Fruit fly (Drosophila melanogaster) whole organism, embryonic: ENCODE results near the gene Oseg1.

Source experiments
- Aef1 ChIP-seq: fragments of 200-800 bp; sonication (Bioruptor generic); IDR thresholded peaks from 3 replicates; pipeline ENCODE4 v1.3.6; 2022; ENCODE audit warnings: missing biosample characterization, missing genetic modification characterization
- B-H2 ChIP-seq: fragments of 200-800 bp; sonication (Bioruptor generic); optimal IDR thresholded peaks from 2 replicates; lab custom pipeline; 2018; ENCODE audit warnings: missing biosample characterization, mild to moderate bottlenecking, missing genetic modification characterization
- Bgb ChIP-seq: fragments of 200-800 bp; sonication (Bioruptor generic); IDR thresholded peaks from 2 replicates; pipeline ENCODE4 v1.3.6; 2022; ENCODE audit warnings: missing biosample characterization, missing genetic modification characterization; ENCODE audit not compliant: partially characterized antibody
- CG10267 ChIP-seq: fragments of 200-800 bp; sonication (Bioruptor generic); optimal IDR thresholded peaks from 2 replicates; lab custom pipeline; 2018; ENCODE audit warnings: missing biosample characterization, mild to moderate bottlenecking, missing genetic modification characterization, moderate library complexity
- CG10462 ChIP-seq: fragments of 200-800 bp; sonication (Bioruptor generic); optimal IDR thresholded peaks from 2 replicates; lab custom pipeline; 2016; ENCODE audit warnings: missing biosample characterization, missing genetic modification characterization
- CG12299 ChIP-seq: fragments of 200-800 bp; sonication (Bioruptor generic); optimal IDR thresholded peaks from 2 replicates; lab custom pipeline; 2018; ENCODE audit warnings: missing biosample characterization, mild to moderate bottlenecking, missing genetic modification characterization
- CG15073 ChIP-seq: fragments of 200-800 bp; sonication (Bioruptor generic); optimal IDR thresholded peaks from 2 replicates; lab custom pipeline; 2016; ENCODE audit warnings: missing biosample characterization, missing genetic modification characterization
- CG17568 ChIP-seq: fragments of 200-800 bp; sonication (Bioruptor generic); optimal IDR thresholded peaks from 2 replicates; lab custom pipeline; 2018; ENCODE audit warnings: missing biosample characterization, mild to moderate bottlenecking, missing genetic modification characterization, moderate library complexity
- CG2678 ChIP-seq: fragments of 200-800 bp; sonication (Bioruptor generic); optimal IDR thresholded peaks from 3 replicates; lab custom pipeline; 2019; ENCODE audit warnings: missing biosample characterization, mild to moderate bottlenecking, missing genetic modification characterization, moderate library complexity
- CG31365 ChIP-seq: fragments of 200-800 bp; sonication (Bioruptor generic); optimal IDR thresholded peaks from 2 replicates; lab custom pipeline; 2018; ENCODE audit warnings: missing biosample characterization, mild to moderate bottlenecking, missing genetic modification characterization
- CG31388 ChIP-seq: fragments of 200-800 bp; sonication (Bioruptor generic); optimal IDR thresholded peaks from 2 replicates; lab custom pipeline; 2016; ENCODE audit warnings: missing biosample characterization, missing genetic modification characterization
- CG3163 ChIP-seq: fragments of 200-800 bp; sonication (Bioruptor generic); optimal IDR thresholded peaks from 3 replicates; lab custom pipeline; 2016; ENCODE audit warnings: missing biosample characterization, missing genetic modification characterization
- CG34422 ChIP-seq: fragments of 200-800 bp; sonication (Bioruptor generic); IDR thresholded peaks from 3 replicates; pipeline ENCODE4 v1.3.6; 2022; ENCODE audit warnings: missing biosample characterization, missing genetic modification characterization
- CG3726 ChIP-seq: fragments of 200-800 bp; sonication (Bioruptor generic); IDR thresholded peaks from 3 replicates; pipeline ENCODE4, ENCODE4 v1.3.6; 2022; ENCODE audit warnings: missing biosample characterization, missing genetic modification characterization
- CG42726 ChIP-seq: fragments of 200-800 bp; sonication (Bioruptor generic); IDR thresholded peaks from 2 replicates; pipeline ENCODE4 v1.3.6; 2022; ENCODE audit warnings: missing biosample characterization, missing genetic modification characterization; ENCODE audit not compliant: partially characterized antibody
- CG43689 ChIP-seq: fragments of 200-800 bp; sonication (Bioruptor generic); IDR thresholded peaks from 2 replicates; pipeline ENCODE4 v1.3.6; 2022; ENCODE audit warnings: missing biosample characterization, missing genetic modification characterization
- CG6254 ChIP-seq: fragments of 200-800 bp; sonication (Bioruptor generic); optimal IDR thresholded peaks from 3 replicates; lab custom pipeline; 2017; ENCODE audit warnings: mild to moderate bottlenecking, missing biosample characterization, missing genetic modification reagents, missing genetic modification characterization
- CG6854 ChIP-seq: fragments of 200-800 bp; sonication (Bioruptor generic); optimal IDR thresholded peaks from 3 replicates; lab custom pipeline; 2017; ENCODE audit warnings: missing biosample characterization, mild to moderate bottlenecking, missing genetic modification characterization
- CG7556 ChIP-seq: fragments of 200-800 bp; sonication (Bioruptor generic); optimal IDR thresholded peaks from 2 replicates; lab custom pipeline; 2017; ENCODE audit warnings: missing biosample characterization, mild to moderate bottlenecking, missing genetic modification characterization
- CG9437 ChIP-seq: fragments of 200-800 bp; sonication (Bioruptor generic); optimal IDR thresholded peaks from 2 replicates; lab custom pipeline; 2018; ENCODE audit warnings: missing biosample characterization, mild to moderate bottlenecking, missing genetic modification characterization
- Ets65A ChIP-seq: fragments of 200-800 bp; sonication (Bioruptor generic); peaks from one replicate; lab custom pipeline; 2016; ENCODE audit warnings: missing biosample characterization, missing genetic modification characterization
- Fer3 ChIP-seq: fragments of 200-800 bp; sonication (Bioruptor generic); optimal IDR thresholded peaks from 2 replicates; lab custom pipeline; 2018; ENCODE audit warnings: missing biosample characterization, mild to moderate bottlenecking, missing genetic modification characterization, moderate library complexity
- HHEX ChIP-seq: fragments of 200-800 bp; sonication (Bioruptor generic); optimal IDR thresholded peaks from 3 replicates; lab custom pipeline; 2017; ENCODE audit warnings: missing biosample characterization, mild to moderate bottlenecking, missing genetic modification characterization, missing genetic modification reagents
- Hr3 ChIP-seq: fragments of 200-800 bp; sonication (Bioruptor generic); optimal IDR thresholded peaks from 3 replicates; lab custom pipeline; 2016; ENCODE audit warnings: missing biosample characterization, missing genetic modification characterization
- Hsf ChIP-seq: fragments of 200-800 bp; sonication (Bioruptor generic); optimal IDR thresholded peaks from 3 replicates; lab custom pipeline; 2016; ENCODE audit warnings: missing biosample characterization, missing genetic modification characterization
- Kr ChIP-seq: fragments of 200-800 bp; sonication (Bioruptor generic); optimal IDR thresholded peaks from 2 replicates; lab custom pipeline; 2017; ENCODE audit warnings: missing biosample characterization, mild to moderate bottlenecking, missing genetic modification characterization
- Med ChIP-seq: fragments of 200-800 bp; sonication (Bioruptor generic); peaks from one replicate; lab custom pipeline; 2016; ENCODE audit warnings: missing biosample characterization, missing genetic modification characterization, mild to moderate bottlenecking, inconsistent platforms, moderate library complexity
- Neu2 ChIP-seq: fragments of 200-800 bp; sonication (Bioruptor generic); optimal IDR thresholded peaks from 3 replicates; lab custom pipeline; 2016; ENCODE audit warnings: missing biosample characterization, missing genetic modification characterization, borderline replicate concordance
- Opbp ChIP-seq: fragments of 200-800 bp; sonication (Bioruptor generic); IDR thresholded peaks from 3 replicates; pipeline ENCODE4 v1.3.6; 2022; ENCODE audit warnings: missing biosample characterization, missing genetic modification characterization; ENCODE audit not compliant: partially characterized antibody
- crp ChIP-seq, 2 experiments: fragments of 200-800 bp; sonication (Bioruptor generic); optimal IDR thresholded peaks; 2 replicates in 1 of 2; 3 replicates in 1 of 2; lab custom pipeline; 2017; ENCODE audit warnings: missing biosample characterization in 2 of 2, missing genetic modification characterization in 2 of 2, mild to moderate bottlenecking in 1 of 2, moderate library complexity in 1 of 2
- da ChIP-seq: fragments of 200-800 bp; sonication (Bioruptor generic); optimal IDR thresholded peaks from 2 replicates; lab custom pipeline; 2016; ENCODE audit warnings: missing biosample characterization, missing genetic modification characterization
- dysf ChIP-seq: fragments of 200-800 bp; sonication (Bioruptor generic); IDR thresholded peaks from 3 replicates; pipeline ENCODE4 v1.3.6; 2022; ENCODE audit warnings: missing biosample characterization, missing genetic modification characterization
- grau ChIP-seq: fragments of 200-800 bp; optimal IDR thresholded peaks from 3 replicates; lab custom pipeline; 2019; ENCODE audit warnings: missing biosample characterization, mild to moderate bottlenecking, missing genetic modification characterization, moderate library complexity
- h ChIP-seq: fragments of >200 bp; optimal IDR thresholded peaks from 2 replicates; lab custom pipeline; 2017
- ham ChIP-seq: fragments of 200-800 bp; sonication (Bioruptor generic); IDR thresholded peaks from 2 replicates; pipeline ENCODE4 v1.3.6; 2022; ENCODE audit warnings: missing biosample characterization, missing genetic modification characterization
- jigr1 ChIP-seq: fragments of 200-800 bp; sonication (Bioruptor generic); IDR thresholded peaks from 3 replicates; pipeline ENCODE4 v1.3.6; 2022; ENCODE audit warnings: missing biosample characterization, missing genetic modification characterization
- jing ChIP-seq: fragments of 200-800 bp; sonication (Bioruptor generic); optimal IDR thresholded peaks from 2 replicates; lab custom pipeline; 2018; ENCODE audit warnings: missing biosample characterization, mild to moderate bottlenecking, missing genetic modification characterization
- jumu ChIP-seq: fragments of 200-800 bp; sonication (Bioruptor generic); optimal IDR thresholded peaks from 3 replicates; lab custom pipeline; 2016; ENCODE audit warnings: missing biosample characterization, missing genetic modification characterization
- ken ChIP-seq: fragments of 200-800 bp; sonication (Bioruptor generic); IDR thresholded peaks from 3 replicates; pipeline ENCODE4 v1.3.6; 2022; ENCODE audit warnings: missing biosample characterization, missing genetic modification characterization
- maf-S ChIP-seq: fragments of 200-800 bp; sonication (Bioruptor generic); optimal IDR thresholded peaks from 2 replicates; lab custom pipeline; 2016; ENCODE audit warnings: missing biosample characterization, missing genetic modification characterization
- nom ChIP-seq: fragments of 200-800 bp; sonication (Bioruptor generic); optimal IDR thresholded peaks from 2 replicates; lab custom pipeline; 2017; ENCODE audit warnings: missing biosample characterization, missing genetic modification characterization, mild to moderate bottlenecking, moderate library complexity, missing genetic modification reagents
- psq ChIP-seq: fragments of 200-800 bp; sonication (Bioruptor generic); optimal IDR thresholded peaks from 2 replicates; lab custom pipeline; 2017; ENCODE audit warnings: missing biosample characterization, missing genetic modification characterization
- rib ChIP-seq: fragments of 200-800 bp; sonication (Bioruptor generic); IDR thresholded peaks from 2 replicates; pipeline ENCODE4 v1.3.6; 2022; ENCODE audit warnings: missing biosample characterization, missing genetic modification characterization
- sc ChIP-seq, 3 experiments: fragments of >200 bp in 2 of 3; fragments of 200-800 bp in 1 of 3; sonication (Bioruptor generic) in 1 of 3; optimal IDR thresholded peaks; 2 replicates in 2 of 3; 3 replicates in 1 of 3; lab custom pipeline; 2017; ENCODE audit warnings: mild to moderate bottlenecking in 1 of 3, missing biosample characterization in 1 of 3, missing genetic modification characterization in 1 of 3, missing genetic modification reagents in 1 of 3
- scrt ChIP-seq: fragments of 200-800 bp; sonication (Bioruptor generic); optimal IDR thresholded peaks from 2 replicates; lab custom pipeline; 2018; ENCODE audit warnings: missing biosample characterization, mild to moderate bottlenecking, missing genetic modification characterization, moderate library complexity
- sd ChIP-seq: fragments of 200-800 bp; sonication (Bioruptor generic); optimal IDR thresholded peaks from 3 replicates; lab custom pipeline; 2018; ENCODE audit warnings: missing biosample characterization, mild to moderate bottlenecking, missing genetic modification characterization, moderate library complexity
- sob ChIP-seq: fragments of 200-800 bp; sonication (Bioruptor generic); IDR thresholded peaks from 2 replicates; pipeline ENCODE4 v1.3.6; 2022; ENCODE audit warnings: missing biosample characterization, missing genetic modification characterization
- stc ChIP-seq: fragments of 200-800 bp; sonication (Bioruptor generic); IDR thresholded peaks from 2 replicates; pipeline ENCODE4 v1.3.6; 2022; ENCODE audit warnings: missing biosample characterization, missing genetic modification characterization
- tgo ChIP-seq: fragments of 200-800 bp; sonication (Bioruptor generic); IDR thresholded peaks from 3 replicates; pipeline ENCODE4 v1.3.6; 2022; ENCODE audit warnings: missing biosample characterization, missing genetic modification characterization

The Oseg1 gene

dm6 chr3L:8440771-8441549 lies 28.3 kb upstream of the Oseg1 start (continued):
- TF ChIP-seq sc (optimal IDR thresholded peaks at IDR 0.05; lab: Kevin White, UChicago), result no peak
- TF ChIP-seq sc (GFP tag; optimal IDR thresholded peaks at IDR 0.05; lab: Kevin White, UChicago), result no peak
- peak; percentile 13 for TF ChIP-seq CG6854 (GFP tag; lab: Kevin White, UChicago)
- no peak for TF ChIP-seq CG3726
- peak; percentile 32 for TF ChIP-seq Hsf (GFP tag; lab: Kevin White, UChicago)
- TF ChIP-seq CG15073 (GFP tag; lab: Kevin White, UChicago), result no peak
- no peak for TF ChIP-seq CG31388 (GFP tag; lab: Kevin White, UChicago)
- TF ChIP-seq CG43689 (GFP tag; lab: Robert Waterston, UW), result no peak
- peak; percentile 20; the same call in 1 of the 2 replicates for TF ChIP-seq stc (GFP tag; lab: Robert Waterston, UW)
- peak; percentile 25 for TF ChIP-seq jumu (GFP tag; lab: Kevin White, UChicago)
- no peak for TF ChIP-seq CG6254 (GFP tag; lab: Kevin White, UChicago)
- no peak for TF ChIP-seq CG2678 (tag; lab: Kevin White, UChicago)
- no peak for TF ChIP-seq CG34422
- TF ChIP-seq psq (GFP tag; lab: Kevin White, UChicago), result peak; percentile 47
- TF ChIP-seq nom, result peak; percentile 99
- peak; percentile 32 for TF ChIP-seq Ets65A (GFP tag; lab: Kevin White, UChicago)
- no peak for TF ChIP-seq Neu2 (GFP tag; lab: Kevin White, UChicago)
- peak; percentile 32 for TF ChIP-seq CG17568 (GFP tag; lab: Kevin White, UChicago)
- TF ChIP-seq Bgb, result no peak
- TF ChIP-seq crp (GFP tag; optimal IDR thresholded peaks at IDR 0.05; lab: Kevin White, UChicago), result no peak
- TF ChIP-seq HHEX (GFP tag; lab: Kevin White, UChicago), result no peak
- no peak for TF ChIP-seq B-H2 (GFP tag; lab: Kevin White, UChicago)
- TF ChIP-seq ken (GFP tag; lab: Robert Waterston, UW), result no peak
- TF ChIP-seq da, result no peak
- no peak for TF ChIP-seq Kr (GFP tag; lab: Kevin White, UChicago)
- peak; percentile 20 for TF ChIP-seq CG9437 (GFP tag; lab: Kevin White, UChicago)
- TF ChIP-seq dysf (GFP tag; lab: Robert Waterston, UW), result no peak; the same call in 2 of the 3 replicates
- TF ChIP-seq CG42726 (GFP tag; lab: Robert Waterston, UW), result no peak
- peak; percentile 33 for TF ChIP-seq Fer3 (tag; lab: Kevin White, UChicago)
- no peak for TF ChIP-seq jing
- TF ChIP-seq sob (GFP tag; lab: Robert Waterston, UW), result no peak
- no peak for TF ChIP-seq h
- no peak for TF ChIP-seq rib (GFP tag; lab: Robert Waterston, UW)
- TF ChIP-seq ham (GFP tag; lab: Robert Waterston, UW), result no peak
- TF ChIP-seq Hr3 (GFP tag; lab: Kevin White, UChicago), result peak; percentile 4
- TF ChIP-seq Aef1, result no peak; the same call in 2 of the 3 replicates
- TF ChIP-seq scrt (GFP tag; lab: Kevin White, UChicago), result no peak
- TF ChIP-seq CG12299 (tag; lab: Kevin White, UChicago), result no peak
- TF ChIP-seq Med (GFP tag; lab: Kevin White, UChicago), result no peak
- no peak for TF ChIP-seq Opbp (GFP tag; lab: Robert Waterston, UW)
- no peak for TF ChIP-seq CG10462 (GFP tag; lab: Kevin White, UChicago)
- no peak for TF ChIP-seq maf-S (GFP tag; lab: Kevin White, UChicago)
- TF ChIP-seq sd (tag; lab: Kevin White, UChicago), result no peak
- peak; percentile 21 for TF ChIP-seq CG10267 (tag; lab: Kevin White, UChicago)
- TF ChIP-seq CG3163, result no peak
- TF ChIP-seq CG7556 (GFP tag; lab: Kevin White, UChicago), result no peak
- no peak for TF ChIP-seq jigr1 (GFP tag; lab: Robert Waterston, UW)
- no peak for TF ChIP-seq CG31365 (tag; lab: Kevin White, UChicago)
- TF ChIP-seq grau, result peak; percentile 50
- no peak for TF ChIP-seq tgo (GFP tag; lab: Robert Waterston, UW)
